Fruit fly (Drosophila melanogaster): Measurements from ENCODE around the gene CG42747.
A peak's percentile ranks its signal among the peaks of the same experiment; 100 is the strongest.

Gene CG42747

dm6 chr3L:6496053-6496921, 95.9 kb downstream of the CG42747 start (continued):
- TF ChIP-seq abd-A (tag; optimal IDR thresholded peaks at IDR 0.05) (peak; percentile 13), gsb-n (tag; optimal IDR thresholded peaks at IDR 0.05) (no peak), CG34224 (GFP tag; IDR thresholded peaks at IDR 0.05; ENCODE audit: partially characterized antibody) (no peak), CG9609 (GFP tag; optimal IDR thresholded peaks at IDR 0.05) (no peak), CG10431 (GFP tag; optimal IDR thresholded peaks at IDR 0.05) (no peak), dimm (GFP tag; IDR thresholded peaks at IDR 0.05) (no peak), CG11456 (GFP tag; IDR thresholded peaks at IDR 0.05) (no peak), CG12769 (tag; optimal IDR thresholded peaks at IDR 0.05) (peak; percentile 88), schlank (tag; optimal IDR thresholded peaks at IDR 0.05) (no peak), Hr39 (optimal IDR thresholded peaks at IDR 0.05) (peak; percentile 95), wor (GFP tag; IDR thresholded peaks at IDR 0.05) (no peak), CG4730 (GFP tag; IDR thresholded peaks at IDR 0.05) (peak; percentile 14; the same call in 1 of the 2 replicates), Gsc (GFP tag; IDR thresholded peaks at IDR 0.05) (no peak), Asciz (GFP tag; optimal IDR thresholded peaks at IDR 0.05) (no peak), lola (GFP tag; optimal IDR thresholded peaks at IDR 0.05) (no peak), mirr (GFP tag; optimal IDR thresholded peaks at IDR 0.05) (no peak), CG33213 (GFP tag; optimal IDR thresholded peaks at IDR 0.05) (no peak), Bteb2 (GFP tag; optimal IDR thresholded peaks at IDR 0.05) (no peak), CG8478 (optimal IDR thresholded peaks at IDR 0.05) (peak; percentile 74), CG10267 (tag; optimal IDR thresholded peaks at IDR 0.05) (no peak), kni (GFP tag; optimal IDR thresholded peaks at IDR 0.05) (peak; percentile 68), CoRest (tag; optimal IDR thresholded peaks at IDR 0.05) (no peak), sug (tag; optimal IDR thresholded peaks at IDR 0.05) (no peak), CG15269 (tag; optimal IDR thresholded peaks at IDR 0.05) (no peak), tna (GFP tag; IDR thresholded peaks at IDR 0.05; ENCODE audit: partially characterized antibody) (no peak), Nf-YA (GFP tag; IDR thresholded peaks at IDR 0.05) (no peak), Side (GFP tag; optimal IDR thresholded peaks at IDR 0.05) (no peak), ind (GFP tag; optimal IDR thresholded peaks at IDR 0.05) (no peak), nau (GFP tag; optimal IDR thresholded peaks at IDR 0.05) (no peak), Hr51 (GFP tag; optimal IDR thresholded peaks at IDR 0.05) (no peak), esg (GFP tag; conservative IDR thresholded peaks at IDR 0.05) (no peak), disco-r (GFP tag; optimal IDR thresholded peaks at IDR 0.05) (no peak), Med (GFP tag) (peak; percentile 62), trh (GFP tag; optimal IDR thresholded peaks at IDR 0.05) (no peak), CG2202 (tag; optimal IDR thresholded peaks at IDR 0.05) (no peak), hbn (GFP tag; IDR thresholded peaks at IDR 0.05; ENCODE audit: partially characterized antibody) (no peak), cg (GFP tag; optimal IDR thresholded peaks at IDR 0.05) (peak; percentile 93), ro (GFP tag; IDR thresholded peaks at IDR 0.05) (no peak), sob (GFP tag; IDR thresholded peaks at IDR 0.05) (no peak), CG5180 (GFP tag; optimal IDR thresholded peaks at IDR 0.05) (peak; percentile 55), CG17359 (tag; optimal IDR thresholded peaks at IDR 0.05) (no peak), dmrt11E (tag; optimal IDR thresholded peaks at IDR 0.05) (no peak), NC2α (GFP tag; optimal IDR thresholded peaks at IDR 0.05) (no peak), maf-S (GFP tag; optimal IDR thresholded peaks at IDR 0.05) (no peak), Rfx (GFP tag; IDR thresholded peaks at IDR 0.05) (0 out of 2 replicates have a peak, but pooled peaks have one; percentile 12), CG5953 (GFP tag; IDR thresholded peaks at IDR 0.05) (no peak), CG6689 (GFP tag; IDR thresholded peaks at IDR 0.05) (no peak), Dp (GFP tag; optimal IDR thresholded peaks at IDR 0.05) (no peak), D (optimal IDR thresholded peaks at IDR 0.05) (no peak), D (GFP tag; optimal IDR thresholded peaks at IDR 0.05) (no peak)
